Fruit fly (Drosophila melanogaster) whole organism, prepupa: Measurements from ENCODE around the gene CG31464.

Source experiments
- CG15336 ChIP-seq: fragments of 200-800 bp; sonication (Bioruptor generic); IDR thresholded peaks from 2 replicates; pipeline ENCODE4 v1.3.6; 2022; ENCODE audit warnings: missing biosample characterization, missing genetic modification characterization
- CG9139 ChIP-seq: fragments of 200-800 bp; sonication (Bioruptor generic); optimal IDR thresholded peaks from 3 replicates; lab custom pipeline; 2017; ENCODE audit warnings: missing biosample characterization, mild to moderate bottlenecking, missing genetic modification characterization
- Hr39 ChIP-seq: fragments of 200-800 bp; sonication (Bioruptor generic); optimal IDR thresholded peaks from 2 replicates; lab custom pipeline; 2016; ENCODE audit warnings: missing biosample characterization, missing genetic modification characterization
- Met ChIP-seq: fragments of 200-800 bp; sonication (Bioruptor generic); optimal IDR thresholded peaks from 3 replicates; lab custom pipeline; 2016; ENCODE audit warnings: missing biosample characterization, missing genetic modification characterization
- OdsH ChIP-seq: fragments of 200-800 bp; sonication (Bioruptor generic); optimal IDR thresholded peaks from 3 replicates; lab custom pipeline; 2016; ENCODE audit warnings: missing biosample characterization, missing genetic modification characterization
- Sox102F ChIP-seq: fragments of 200-800 bp; sonication (Bioruptor generic); optimal IDR thresholded peaks from 2 replicates; lab custom pipeline; 2016; ENCODE audit warnings: missing biosample characterization, mild to moderate bottlenecking, missing genetic modification characterization
- Sox14 ChIP-seq: fragments of 200-800 bp; sonication (Bioruptor generic); optimal IDR thresholded peaks from 3 replicates; lab custom pipeline; 2016; ENCODE audit warnings: missing biosample characterization, missing genetic modification characterization
- eg ChIP-seq: fragments of 200-800 bp; sonication (Bioruptor generic); IDR thresholded peaks from 3 replicates; pipeline ENCODE4 v1.3.6; 2022; ENCODE audit warnings: missing biosample characterization, missing genetic modification characterization

- no peak for TF ChIP-seq Met (GFP tag; lab: Kevin White, UChicago)
- no peak for TF ChIP-seq OdsH (GFP tag; lab: Kevin White, UChicago)
- TF ChIP-seq Hr39 (GFP tag; lab: Kevin White, UChicago) = no peak
- no peak for TF ChIP-seq Sox14 (GFP tag; lab: Kevin White, UChicago)
- TF ChIP-seq CG9139 (GFP tag; lab: Kevin White, UChicago) = no peak
- no peak for TF ChIP-seq eg (GFP tag; lab: Robert Waterston, UW)
- TF ChIP-seq Sox102F (GFP tag; lab: Kevin White, UChicago) = no peak
- TF ChIP-seq CG15336 (GFP tag; lab: Robert Waterston, UW) = no peak
These were observed 15.9 kb downstream of the CG31464 start for dm6 chr3R:8306927-8307261.
